Worm (Caenorhabditis elegans) whole organism, late embryonic: Measurements from ENCODE around the gene C35A5.5.

Experiments
- F13H6.1 ChIP-seq: sonication (generic microtip); optimal IDR thresholded peaks from 2 replicates; lab custom pipeline; 2016; ENCODE audit warnings: missing genetic modification characterization, missing compliant biosample characterization
- K02D7.2 ChIP-seq: sonication (generic microtip); optimal IDR thresholded peaks from 2 replicates; lab custom pipeline; 2017; ENCODE audit warnings: mild to moderate bottlenecking, missing genetic modification characterization, missing compliant biosample characterization
- Y22D7AL.16 ChIP-seq: sonication (generic microtip); optimal IDR thresholded peaks from 2 replicates; lab custom pipeline; 2016; ENCODE audit warnings: missing genetic modification characterization, missing compliant biosample characterization
- ama-1 ChIP-seq: fragments of 150-350 bp; optimal IDR thresholded peaks from 2 replicates; lab custom pipeline; 2014
- ceh-18 ChIP-seq: sonication (generic microtip); optimal IDR thresholded peaks from 2 replicates; lab custom pipeline; 2016; ENCODE audit warnings: missing genetic modification characterization, missing compliant biosample characterization
- ceh-19 ChIP-seq: fragments of 200-800 bp; sonication (Bioruptor generic); optimal IDR thresholded peaks from 2 replicates; lab custom pipeline; 2018; ENCODE audit warnings: mild to moderate bottlenecking, missing genetic modification characterization, missing compliant biosample characterization
- ceh-22 ChIP-seq: sonication (generic microtip); optimal IDR thresholded peaks from 2 replicates; lab custom pipeline; 2017; ENCODE audit warnings: missing biosample characterization, missing genetic modification characterization
- ceh-24 ChIP-seq: sonication (generic microtip); optimal IDR thresholded peaks from 2 replicates; lab custom pipeline; 2016; ENCODE audit warnings: mild to moderate bottlenecking, missing genetic modification characterization, missing compliant biosample characterization
- ceh-34 ChIP-seq: sonication (generic microtip); optimal IDR thresholded peaks from 2 replicates; lab custom pipeline; 2016; ENCODE audit warnings: mild to moderate bottlenecking, missing genetic modification characterization, missing compliant biosample characterization
- ceh-45 ChIP-seq: fragments of 200-800 bp; sonication (Bioruptor generic); IDR thresholded peaks from 2 replicates; pipeline ENCODE4 v1.3.6; 2022; ENCODE audit warnings: missing genetic modification reagents, missing genetic modification characterization, missing compliant biosample characterization
- ceh-48 ChIP-seq: sonication (generic microtip); optimal IDR thresholded peaks from 2 replicates; lab custom pipeline; 2016; ENCODE audit warnings: missing genetic modification characterization, inconsistent platforms, missing compliant biosample characterization
- ceh-9 ChIP-seq: sonication (generic microtip); optimal IDR thresholded peaks from 2 replicates; lab custom pipeline; 2016; ENCODE audit warnings: mild to moderate bottlenecking, missing genetic modification characterization, inconsistent platforms, missing compliant biosample characterization
- dmd-4 ChIP-seq: sonication (generic microtip); optimal IDR thresholded peaks from 2 replicates; lab custom pipeline; 2016; ENCODE audit warnings: borderline replicate concordance, missing genetic modification characterization, missing compliant biosample characterization
- dve-1 ChIP-seq: sonication (generic microtip); optimal IDR thresholded peaks from 2 replicates; lab custom pipeline; 2017; ENCODE audit warnings: antibody characterized with exemption, mild to moderate bottlenecking, missing genetic modification characterization, missing compliant biosample characterization
- elt-4 ChIP-seq: sonication (generic microtip); optimal IDR thresholded peaks from 2 replicates; lab custom pipeline; 2016; ENCODE audit warnings: missing genetic modification characterization, missing compliant biosample characterization
- ets-4 ChIP-seq: sonication (generic microtip); optimal IDR thresholded peaks from 2 replicates; lab custom pipeline; 2016; ENCODE audit warnings: missing genetic modification characterization, missing compliant biosample characterization
- eyg-1 ChIP-seq: sonication (generic microtip); optimal IDR thresholded peaks from 2 replicates; lab custom pipeline; 2016; ENCODE audit warnings: missing genotype, missing genetic modification characterization, missing compliant biosample characterization
- fax-1 ChIP-seq: sonication (generic microtip); optimal IDR thresholded peaks from 2 replicates; lab custom pipeline; 2016; ENCODE audit warnings: missing genotype, missing genetic modification characterization, missing compliant biosample characterization
- gmeb-2 ChIP-seq: sonication (generic microtip); optimal IDR thresholded peaks from 2 replicates; lab custom pipeline; 2016; ENCODE audit warnings: missing genetic modification characterization, inconsistent platforms, missing compliant biosample characterization
- hlh-13 ChIP-seq: fragments of 200-800 bp; sonication (Bioruptor generic); optimal IDR thresholded peaks from 2 replicates; lab custom pipeline; 2018; ENCODE audit warnings: mild to moderate bottlenecking, missing genetic modification characterization, missing compliant biosample characterization
- hlh-15 ChIP-seq: sonication (generic microtip); optimal IDR thresholded peaks from 2 replicates; lab custom pipeline; 2016; ENCODE audit warnings: missing genetic modification characterization, missing compliant biosample characterization
- hlh-30 ChIP-seq: sonication (generic microtip); optimal IDR thresholded peaks from 2 replicates; lab custom pipeline; 2017; ENCODE audit warnings: antibody characterized with exemption, missing genetic modification characterization, missing compliant biosample characterization; ENCODE audit not compliant: insufficient read depth
- hlh-6 ChIP-seq: sonication (generic microtip); optimal IDR thresholded peaks from 2 replicates; lab custom pipeline; 2016; ENCODE audit warnings: missing genotype, missing genetic modification characterization, missing compliant biosample characterization
- lim-6 ChIP-seq: sonication (generic microtip); optimal IDR thresholded peaks from 2 replicates; lab custom pipeline; 2016; ENCODE audit warnings: missing genetic modification characterization, missing compliant biosample characterization
- lin-11 ChIP-seq: fragments of 200-800 bp; sonication (Bioruptor generic); optimal IDR thresholded peaks from 2 replicates; lab custom pipeline; 2018; ENCODE audit warnings: mild to moderate bottlenecking, missing genetic modification characterization, missing compliant biosample characterization
- nfya-1 ChIP-seq: sonication (generic microtip); optimal IDR thresholded peaks from 2 replicates; lab custom pipeline; 2017; ENCODE audit warnings: missing genetic modification characterization, mild to moderate bottlenecking, missing compliant biosample characterization, antibody characterized with exemption, moderate library complexity
- nhr-11 ChIP-seq: fragments of 150-350 bp; optimal IDR thresholded peaks from 2 replicates; lab custom pipeline; 2014; ENCODE audit warnings: missing biosample characterization, missing genetic modification characterization
- npax-4 ChIP-seq: sonication (generic microtip); optimal IDR thresholded peaks from 2 replicates; lab custom pipeline; 2016; ENCODE audit warnings: missing genetic modification characterization, missing compliant biosample characterization
- odd-2 ChIP-seq: sonication (generic microtip); optimal IDR thresholded peaks from 2 replicates; lab custom pipeline; 2017; ENCODE audit warnings: antibody characterized with exemption, mild to moderate bottlenecking, missing genetic modification characterization, missing compliant biosample characterization
- pat-9 ChIP-seq: fragments of 200-800 bp; sonication (Bioruptor generic); optimal IDR thresholded peaks from 2 replicates; lab custom pipeline; 2018; ENCODE audit warnings: mild to moderate bottlenecking, missing genetic modification characterization, moderate library complexity, missing compliant biosample characterization
- pha-2 ChIP-seq: sonication (generic microtip); optimal IDR thresholded peaks from 2 replicates; lab custom pipeline; 2017; ENCODE audit warnings: mild to moderate bottlenecking, missing genetic modification characterization, missing compliant biosample characterization
- pha-4 ChIP-seq: fragments of 150-350 bp; optimal IDR thresholded peaks from 2 replicates; lab custom pipeline; 2018; ENCODE audit warnings: missing biosample characterization, missing genetic modification reagents, missing genetic modification characterization
- pros-1 ChIP-seq: fragments of 150-350 bp; optimal IDR thresholded peaks from 2 replicates; lab custom pipeline; 2014; ENCODE audit warnings: missing biosample characterization, missing genetic modification reagents, missing genetic modification characterization
- ref-2 ChIP-seq: sonication (generic microtip); optimal IDR thresholded peaks from 2 replicates; lab custom pipeline; 2016; ENCODE audit warnings: missing genetic modification characterization, missing compliant biosample characterization
- syd-9 ChIP-seq: sonication (generic microtip); optimal IDR thresholded peaks from 2 replicates; lab custom pipeline; 2016; ENCODE audit warnings: mild to moderate bottlenecking, missing genetic modification characterization, moderate library complexity, missing compliant biosample characterization
- tbx-2 ChIP-seq: sonication (generic microtip); optimal IDR thresholded peaks from 2 replicates; lab custom pipeline; 2016; ENCODE audit warnings: missing genetic modification characterization, missing compliant biosample characterization
- ttx-3 ChIP-seq: sonication (generic microtip); optimal IDR thresholded peaks from 2 replicates; lab custom pipeline; 2016; ENCODE audit warnings: missing genetic modification reagents, missing genetic modification characterization, missing compliant biosample characterization
- unc-3 ChIP-seq, 2 experiments: fragments of 200-800 bp in 1 of 2; sonication (Bioruptor generic) in 1 of 2; sonication (generic microtip) in 1 of 2; conservative IDR thresholded peaks in 1 of 2; optimal IDR thresholded peaks in 1 of 2; 2 replicates each; pipeline versions ENCODE4 v1.3.6 to Lab custom; 2016 to 2022; ENCODE audit warnings: missing compliant biosample characterization in 2 of 2, missing genetic modification characterization in 2 of 2, missing genetic modification reagents in 1 of 2
- unc-55 ChIP-seq: sonication (generic microtip); optimal IDR thresholded peaks from 2 replicates; lab custom pipeline; 2017; ENCODE audit warnings: missing biosample characterization, missing genetic modification reagents, missing genetic modification characterization
- unc-86 ChIP-seq: sonication (generic microtip); optimal IDR thresholded peaks from 2 replicates; lab custom pipeline; 2016; ENCODE audit warnings: missing genetic modification characterization, missing compliant biosample characterization

C35A5.5 gene

DNA sequence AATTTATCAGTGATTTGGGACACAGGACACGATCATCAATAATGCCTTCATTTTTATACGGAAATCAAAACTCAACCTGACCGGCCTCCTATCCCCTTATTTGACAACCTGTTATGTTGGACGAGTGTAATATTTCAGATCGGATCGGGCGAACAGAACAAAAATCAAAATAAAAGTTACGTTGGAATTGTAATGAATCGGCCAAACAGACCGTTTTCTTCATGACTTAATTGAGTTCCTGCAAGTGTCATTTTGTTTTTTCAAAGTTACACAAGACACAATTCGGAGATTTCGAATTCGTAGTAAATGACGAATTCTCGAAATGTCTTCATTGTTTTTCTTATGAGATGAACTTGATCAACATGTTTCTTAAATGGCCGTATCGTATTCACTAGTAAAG, 49.6 kb downstream of the C35A5.5 start, which contains the start of gene F32G8.3:
TSS of gene F32G8.3 (minus strand) at position 101 of the 400 bp plus-strand sequence.
- TF ChIP-seq pha-4 (tag; lab: Kevin White, UChicago) (no peak), dve-1 (tag; lab: Kevin White, UChicago) (no peak), ttx-3 (no peak), K02D7.2 (tag; lab: Kevin White, UChicago) (no peak), ama-1 (no peak), hlh-13 (no peak), ceh-48 (tag; lab: Kevin White, UChicago) (no peak), hlh-6 (tag; lab: Kevin White, UChicago) (no peak), ceh-24 (no peak), ceh-9 (tag; lab: Kevin White, UChicago) (no peak), ceh-45 (GFP tag; lab: Robert Waterston, UW) (no peak), nfya-1 (tag; lab: Kevin White, UChicago) (no peak), fax-1 (no peak), tbx-2 (tag; lab: Kevin White, UChicago) (no peak)

- TF ChIP-seq hlh-30 (tag; lab: Kevin White, UChicago) (no peak), fax-1 (no peak), syd-9 (tag; lab: Kevin White, UChicago) (no peak), npax-4 (tag; lab: Kevin White, UChicago) (no peak), odd-2 (tag; lab: Kevin White, UChicago) (no peak), lim-6 (tag; lab: Kevin White, UChicago) (no peak), ceh-34 (tag; lab: Kevin White, UChicago) (no peak), hlh-15 (no peak), ceh-24 (no peak), eyg-1 (no peak), ceh-22 (tag; lab: Kevin White, UChicago) (no peak), unc-86 (tag; lab: Kevin White, UChicago) (no peak), ceh-9 (tag; lab: Kevin White, UChicago) (no peak), lin-11 (tag; lab: Kevin White, UChicago) (no peak), ceh-19 (GFP tag; lab: Kevin White, UChicago) (no peak), K02D7.2 (tag; lab: Kevin White, UChicago) (no peak), unc-3 (GFP tag; conservative IDR thresholded peaks at IDR 0.05; lab: Robert Waterston, UW) (no peak), unc-3 (tag; optimal IDR thresholded peaks at IDR 0.05; lab: Kevin White, UChicago) (no peak), ref-2 (tag; lab: Kevin White, UChicago) (no peak)
These were observed 50.7 kb downstream of the C35A5.5 start for ce11 chrV:10556362-10556761.

- no peak for TF ChIP-seq ceh-45 (GFP tag; lab: Robert Waterston, UW)
- no peak for TF ChIP-seq pat-9 (tag; lab: Kevin White, UChicago)
- no peak for TF ChIP-seq tbx-2 (tag; lab: Kevin White, UChicago)
These were observed 51.4 kb downstream of the C35A5.5 start for ce11 chrV:10557094-10557493.

ce11 chrV:10557676-10558075, 52.0 kb downstream of the C35A5.5 start, which contains the start of gene best-14:
TSS of gene best-14 (plus strand) at chrV:10557976.
- TF ChIP-seq npax-4 (tag; lab: Kevin White, UChicago) (no peak), Y22D7AL.16 (tag; lab: Kevin White, UChicago) (no peak), F13H6.1 (no peak), K02D7.2 (tag; lab: Kevin White, UChicago) (no peak), nfya-1 (tag; lab: Kevin White, UChicago) (no peak), unc-55 (no peak), ama-1 (no peak), ets-4 (tag; lab: Kevin White, UChicago) (no peak), elt-4 (tag; lab: Kevin White, UChicago) (no peak), odd-2 (tag; lab: Kevin White, UChicago) (no peak), pros-1 (tag; lab: Kevin White, UChicago) (no peak), gmeb-2 (tag; lab: Kevin White, UChicago) (no peak), pha-2 (tag; lab: Kevin White, UChicago) (no peak), nhr-11 (tag; lab: Kevin White, UChicago) (no peak), ceh-18 (tag; lab: Kevin White, UChicago) (no peak), ceh-24 (no peak), dmd-4 (tag; lab: Kevin White, UChicago) (no peak)
